Worm (Caenorhabditis elegans) whole organism, early embryonic: ENCODE results near the gene sri-43.

Experiments
- aly-1 ChIP-seq: sonication (generic microtip); optimal IDR thresholded peaks from 2 replicates; lab custom pipeline; 2016; ENCODE audit warnings: missing genetic modification characterization, missing compliant biosample characterization
- ama-1 ChIP-seq: fragments of 150-350 bp; optimal IDR thresholded peaks from 2 replicates; lab custom pipeline; 2014
- ceh-36 ChIP-seq: sonication (generic microtip); optimal IDR thresholded peaks from 2 replicates; lab custom pipeline; 2016; ENCODE audit warnings: missing genetic modification characterization, inconsistent platforms, missing compliant biosample characterization
- flt-1 ChIP-seq: fragments of 200-800 bp; sonication (Bioruptor generic); IDR thresholded peaks from 2 replicates; pipeline ENCODE4 v1.3.6; 2022; ENCODE audit warnings: missing genetic modification characterization, missing compliant biosample characterization
- hnd-1 ChIP-seq: sonication (generic microtip); optimal IDR thresholded peaks from 2 replicates; lab custom pipeline; 2016; ENCODE audit warnings: missing genetic modification characterization, missing compliant biosample characterization
- pes-1 ChIP-seq: fragments of 200-800 bp; sonication (Bioruptor generic); IDR thresholded peaks from 2 replicates; pipeline ENCODE4 v1.3.6; 2022; ENCODE audit warnings: missing genetic modification reagents, missing genetic modification characterization, missing compliant biosample characterization
- tbx-11 ChIP-seq: fragments of 200-800 bp; sonication (Bioruptor generic); IDR thresholded peaks from 2 replicates; pipeline ENCODE4 v1.3.6; 2022; ENCODE audit warnings: missing genetic modification characterization, missing compliant biosample characterization

DNA sequence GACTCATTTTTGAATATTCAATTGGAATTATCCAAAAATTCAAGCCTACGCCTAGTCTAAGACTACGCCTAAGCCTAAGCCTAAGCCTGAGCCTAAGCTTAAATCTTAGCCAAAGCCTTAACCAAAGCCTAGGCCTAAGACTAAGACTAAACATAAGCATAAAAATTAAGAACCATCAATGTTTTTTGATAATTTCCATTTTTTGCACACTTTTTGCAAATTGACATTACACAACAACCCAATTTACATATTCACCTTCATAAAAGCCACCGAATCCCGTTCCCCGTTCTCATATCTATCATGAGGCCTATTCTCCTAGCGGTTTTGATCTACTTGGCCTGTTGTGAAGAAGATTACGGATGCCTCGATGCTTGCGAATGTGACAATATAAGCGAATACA, 27.0 kb downstream of the sri-43 start, which contains the start of gene T10D4.7:
- TF ChIP-seq flt-1 (no peak), ama-1 (no peak), hnd-1 (tag; lab: Kevin White, UChicago) (no peak), tbx-11 (GFP tag; lab: Robert Waterston, UW) (no peak), ceh-36 (no peak), pes-1 (GFP tag; lab: Robert Waterston, UW) (no peak), aly-1 (tag; lab: Kevin White, UChicago) (no peak)
